Fruit fly (Drosophila melanogaster) whole organism, embryonic: ENCODE results near the gene Bmcp.
A peak's percentile ranks its signal among the peaks of the same experiment; 100 is the strongest.

ENCODE experiments used
- Adf1 ChIP-seq: fragments of 200-800 bp; sonication (Bioruptor generic); IDR thresholded peaks from 2 replicates; pipeline ENCODE4 v1.3.6; 2022; ENCODE audit warnings: missing biosample characterization, missing genetic modification characterization
- Awh ChIP-seq: fragments of 200-800 bp; sonication (Bioruptor generic); IDR thresholded peaks from 2 replicates; pipeline ENCODE4, ENCODE4 v1.3.6; 2022; ENCODE audit warnings: missing biosample characterization, missing genetic modification characterization
- CG1024 ChIP-seq: fragments of 200-800 bp; sonication (Bioruptor generic); IDR thresholded peaks from 2 replicates; pipeline ENCODE4 v1.3.6; 2022; ENCODE audit warnings: missing biosample characterization, missing genetic modification characterization
- CG10431 ChIP-seq: fragments of 200-800 bp; sonication (Bioruptor generic); optimal IDR thresholded peaks from 3 replicates; lab custom pipeline; 2018; ENCODE audit warnings: missing biosample characterization, mild to moderate bottlenecking, missing genetic modification characterization
- CG10543 ChIP-seq: fragments of 200-800 bp; sonication (Bioruptor generic); optimal IDR thresholded peaks from 3 replicates; lab custom pipeline; 2017; ENCODE audit warnings: missing biosample characterization, mild to moderate bottlenecking, missing genetic modification characterization, moderate library complexity
- CG10979 ChIP-seq: fragments of 200-800 bp; sonication (Bioruptor generic); optimal IDR thresholded peaks from 2 replicates; lab custom pipeline; 2018; ENCODE audit warnings: missing biosample characterization, mild to moderate bottlenecking, missing genetic modification characterization, moderate library complexity
- CG12071 ChIP-seq: fragments of 200-800 bp; sonication (Bioruptor generic); optimal IDR thresholded peaks from 3 replicates; lab custom pipeline; 2018; ENCODE audit warnings: missing biosample characterization, mild to moderate bottlenecking, missing genetic modification characterization
- CG12769 ChIP-seq: fragments of 200-800 bp; sonication (Bioruptor generic); optimal IDR thresholded peaks from 2 replicates; lab custom pipeline; 2019; ENCODE audit warnings: missing biosample characterization, mild to moderate bottlenecking, missing genetic modification characterization, moderate library complexity
- CG13296 ChIP-seq: fragments of 200-800 bp; sonication (Bioruptor generic); optimal IDR thresholded peaks from 3 replicates; lab custom pipeline; 2018; ENCODE audit warnings: missing biosample characterization, mild to moderate bottlenecking, missing genetic modification characterization
- CG13894 ChIP-seq: fragments of 200-800 bp; sonication (Bioruptor generic); optimal IDR thresholded peaks from 3 replicates; lab custom pipeline; 2018; ENCODE audit warnings: missing biosample characterization, mild to moderate bottlenecking, missing genetic modification characterization, moderate library complexity
- CG17186 ChIP-seq: fragments of 200-800 bp; sonication (Bioruptor generic); optimal IDR thresholded peaks from 3 replicates; lab custom pipeline; 2017; ENCODE audit warnings: missing biosample characterization, missing genetic modification reagents, missing genetic modification characterization
- CG1832 ChIP-seq: fragments of 200-800 bp; sonication (Bioruptor generic); optimal IDR thresholded peaks from 2 replicates; lab custom pipeline; 2017; ENCODE audit warnings: missing biosample characterization, mild to moderate bottlenecking, missing genetic modification characterization, inconsistent platforms
- CG18476 ChIP-seq: fragments of 200-800 bp; sonication (Bioruptor generic); optimal IDR thresholded peaks from 2 replicates; lab custom pipeline; 2016; ENCODE audit warnings: missing biosample characterization, mild to moderate bottlenecking, missing genetic modification characterization
- CG30403 ChIP-seq: fragments of 200-800 bp; sonication (Bioruptor generic); optimal IDR thresholded peaks from 3 replicates; lab custom pipeline; 2016; ENCODE audit warnings: missing biosample characterization, missing genetic modification characterization
- CG32767 ChIP-seq: fragments of 200-800 bp; sonication (Bioruptor generic); IDR thresholded peaks from 2 replicates; pipeline ENCODE4 v1.3.6; 2022; ENCODE audit warnings: missing biosample characterization, missing genetic modification characterization
- CG4360 ChIP-seq: fragments of 200-800 bp; sonication (Bioruptor generic); IDR thresholded peaks from 2 replicates; pipeline ENCODE4 v1.3.6; 2022; ENCODE audit warnings: missing biosample characterization, missing genetic modification characterization
- CG6765 ChIP-seq: fragments of 200-800 bp; sonication (Bioruptor generic); optimal IDR thresholded peaks from 3 replicates; lab custom pipeline; 2017; ENCODE audit warnings: missing biosample characterization, mild to moderate bottlenecking, missing genetic modification characterization
- CG7271 ChIP-seq: fragments of 200-800 bp; sonication (Bioruptor generic); optimal IDR thresholded peaks from 2 replicates; lab custom pipeline; 2018; ENCODE audit warnings: missing biosample characterization, mild to moderate bottlenecking, missing genetic modification characterization, moderate library complexity
- CG7357 ChIP-seq: fragments of 200-800 bp; sonication (Bioruptor generic); IDR thresholded peaks from 3 replicates; pipeline ENCODE4 v1.3.6; 2022; ENCODE audit warnings: missing biosample characterization, missing genetic modification characterization
- CG7556 ChIP-seq: fragments of 200-800 bp; sonication (Bioruptor generic); optimal IDR thresholded peaks from 2 replicates; lab custom pipeline; 2017; ENCODE audit warnings: missing biosample characterization, mild to moderate bottlenecking, missing genetic modification characterization
- CG7745 ChIP-seq: fragments of 200-800 bp; sonication (Bioruptor generic); optimal IDR thresholded peaks from 2 replicates; lab custom pipeline; 2018; ENCODE audit warnings: missing biosample characterization, mild to moderate bottlenecking, missing genetic modification characterization, moderate library complexity
- CG9932 ChIP-seq: fragments of 200-800 bp; sonication (Bioruptor generic); IDR thresholded peaks from 2 replicates; pipeline ENCODE4 v1.3.6; 2022; ENCODE audit warnings: missing biosample characterization, missing genetic modification characterization
- Fer3 ChIP-seq: fragments of 200-800 bp; sonication (Bioruptor generic); optimal IDR thresholded peaks from 2 replicates; lab custom pipeline; 2018; ENCODE audit warnings: missing biosample characterization, mild to moderate bottlenecking, missing genetic modification characterization, moderate library complexity
- Max ChIP-seq: fragments of 200-800 bp; sonication (Bioruptor generic); optimal IDR thresholded peaks from 2 replicates; lab custom pipeline; 2016; ENCODE audit warnings: missing biosample characterization, mild to moderate bottlenecking, missing genetic modification characterization
- Med ChIP-seq: fragments of 200-800 bp; sonication (Bioruptor generic); peaks from one replicate; lab custom pipeline; 2016; ENCODE audit warnings: missing biosample characterization, missing genetic modification characterization, mild to moderate bottlenecking, inconsistent platforms, moderate library complexity
- Mes4 ChIP-seq: fragments of 200-800 bp; sonication (Bioruptor generic); optimal IDR thresholded peaks from 2 replicates; lab custom pipeline; 2016; ENCODE audit warnings: missing biosample characterization, missing genetic modification characterization
- Pdp1 ChIP-seq, 2 experiments: fragments of 200-800 bp; sonication (Bioruptor generic); optimal IDR thresholded peaks; 3 replicates each; lab custom pipeline; 2016; ENCODE audit warnings: missing biosample characterization in 2 of 2, missing genetic modification characterization in 2 of 2, mild to moderate bottlenecking in 1 of 2, moderate library complexity in 1 of 2
- Vsx1 ChIP-seq: fragments of 200-800 bp; sonication (Bioruptor generic); optimal IDR thresholded peaks from 2 replicates; lab custom pipeline; 2017; ENCODE audit warnings: missing biosample characterization, mild to moderate bottlenecking, missing genetic modification characterization, missing genetic modification reagents
- ap ChIP-seq: fragments of 200-800 bp; sonication (Bioruptor generic); IDR thresholded peaks from 2 replicates; pipeline ENCODE4 v1.3.6; 2022; ENCODE audit warnings: missing biosample characterization, missing genetic modification characterization
- bigmax ChIP-seq: fragments of 200-800 bp; sonication (Bioruptor generic); optimal IDR thresholded peaks from 2 replicates; lab custom pipeline; 2018; ENCODE audit warnings: missing biosample characterization, mild to moderate bottlenecking, missing genetic modification characterization
- chinmo ChIP-seq: fragments of 200-800 bp; sonication (Bioruptor generic); IDR thresholded peaks from 4 replicates; pipeline ENCODE4 v1.3.6; 2022; ENCODE audit warnings: missing biosample characterization, missing genetic modification characterization; ENCODE audit not compliant: partially characterized antibody
- chn ChIP-seq: fragments of 200-800 bp; sonication (Bioruptor generic); optimal IDR thresholded peaks from 2 replicates; lab custom pipeline; 2016; ENCODE audit warnings: missing biosample characterization, missing genetic modification characterization
- en ChIP-seq: fragments of 200-800 bp; sonication (Bioruptor generic); optimal IDR thresholded peaks from 2 replicates; lab custom pipeline; 2016; ENCODE audit warnings: missing biosample characterization, missing genetic modification characterization
- ewg ChIP-seq: fragments of 200-800 bp; sonication (Bioruptor generic); optimal IDR thresholded peaks from 3 replicates; lab custom pipeline; 2017; ENCODE audit warnings: mild to moderate bottlenecking, missing biosample characterization, missing genetic modification reagents, missing genetic modification characterization
- exex ChIP-seq: fragments of 200-800 bp; sonication (Bioruptor generic); optimal IDR thresholded peaks from 4 replicates; lab custom pipeline; 2018; ENCODE audit warnings: missing biosample characterization, mild to moderate bottlenecking, missing genetic modification characterization, moderate library complexity
- jing ChIP-seq: fragments of 200-800 bp; sonication (Bioruptor generic); optimal IDR thresholded peaks from 2 replicates; lab custom pipeline; 2018; ENCODE audit warnings: missing biosample characterization, mild to moderate bottlenecking, missing genetic modification characterization
- luna ChIP-seq: fragments of 200-800 bp; sonication (Bioruptor generic); optimal IDR thresholded peaks from 2 replicates; lab custom pipeline; 2016; ENCODE audit warnings: missing biosample characterization, missing genetic modification characterization
- nom ChIP-seq: fragments of 200-800 bp; sonication (Bioruptor generic); optimal IDR thresholded peaks from 2 replicates; lab custom pipeline; 2017; ENCODE audit warnings: missing biosample characterization, missing genetic modification characterization, mild to moderate bottlenecking, moderate library complexity, missing genetic modification reagents
- onecut ChIP-seq: fragments of 200-800 bp; sonication (Bioruptor generic); IDR thresholded peaks from 2 replicates; pipeline ENCODE4 v1.3.6; 2022; ENCODE audit warnings: missing biosample characterization, missing genetic modification characterization
- otp ChIP-seq: fragments of 200-800 bp; sonication (Bioruptor generic); IDR thresholded peaks from 3 replicates; pipeline ENCODE4, ENCODE4 v1.3.6; 2022; ENCODE audit warnings: missing biosample characterization, missing genetic modification characterization
- sd ChIP-seq: fragments of 200-800 bp; sonication (Bioruptor generic); optimal IDR thresholded peaks from 3 replicates; lab custom pipeline; 2018; ENCODE audit warnings: missing biosample characterization, mild to moderate bottlenecking, missing genetic modification characterization, moderate library complexity
- sens ChIP-seq: fragments of 200-800 bp; sonication (Bioruptor generic); peaks from one replicate; lab custom pipeline; 2016; ENCODE audit warnings: missing biosample characterization, missing genetic modification characterization
- sqz ChIP-seq: fragments of 200-800 bp; sonication (Bioruptor generic); optimal IDR thresholded peaks from 3 replicates; lab custom pipeline; 2018; ENCODE audit warnings: missing biosample characterization, mild to moderate bottlenecking, missing genetic modification characterization
- sr ChIP-seq: fragments of 200-800 bp; sonication (Bioruptor generic); IDR thresholded peaks from 3 replicates; pipeline ENCODE4 v1.3.6; 2022; ENCODE audit warnings: missing biosample characterization, missing genetic modification characterization
- tap ChIP-seq: fragments of 200-800 bp; optimal IDR thresholded peaks from 3 replicates; lab custom pipeline; 2019; ENCODE audit warnings: missing biosample characterization, mild to moderate bottlenecking, missing genetic modification characterization, moderate library complexity
- tna ChIP-seq: fragments of 200-800 bp; sonication (Bioruptor generic); IDR thresholded peaks from 2 replicates; pipeline ENCODE4 v1.3.6; 2022; ENCODE audit warnings: missing biosample characterization, missing genetic modification characterization; ENCODE audit not compliant: partially characterized antibody
- vvl ChIP-seq: fragments of 200-800 bp; sonication (Bioruptor generic); IDR thresholded peaks from 2 replicates; pipeline ENCODE4 v1.3.6; 2022; ENCODE audit warnings: missing biosample characterization, missing genetic modification characterization
- zen ChIP-seq: fragments of 200-800 bp; sonication (Bioruptor generic); optimal IDR thresholded peaks from 3 replicates; lab custom pipeline; 2018; ENCODE audit warnings: missing biosample characterization, mild to moderate bottlenecking, missing genetic modification characterization, moderate library complexity

Bmcp gene

dm6 chr3L:11716347-11716746, 4.4 kb upstream of the Bmcp start:
- no peak for TF ChIP-seq CG7357 (GFP tag; lab: Robert Waterston, UW)
- TF ChIP-seq CG10979 (tag; lab: Kevin White, UChicago): no peak
- TF ChIP-seq Max: no peak
- TF ChIP-seq CG1832 (GFP tag; lab: Kevin White, UChicago): no peak
- TF ChIP-seq ap (GFP tag; lab: Robert Waterston, UW): no peak
- no peak for TF ChIP-seq ewg (GFP tag; lab: Kevin White, UChicago)
- TF ChIP-seq jing (GFP tag; lab: Kevin White, UChicago): no peak
- TF ChIP-seq Med (GFP tag; lab: Kevin White, UChicago): peak; percentile 6
- peak; percentile 29 for TF ChIP-seq CG18476
- no peak for TF ChIP-seq otp (GFP tag; lab: Robert Waterston, UW)
- no peak for TF ChIP-seq Adf1 (GFP tag; lab: Robert Waterston, UW)
- TF ChIP-seq CG13894 (tag; lab: Kevin White, UChicago): no peak
- no peak for TF ChIP-seq Fer3 (tag; lab: Kevin White, UChicago)

DNA sequence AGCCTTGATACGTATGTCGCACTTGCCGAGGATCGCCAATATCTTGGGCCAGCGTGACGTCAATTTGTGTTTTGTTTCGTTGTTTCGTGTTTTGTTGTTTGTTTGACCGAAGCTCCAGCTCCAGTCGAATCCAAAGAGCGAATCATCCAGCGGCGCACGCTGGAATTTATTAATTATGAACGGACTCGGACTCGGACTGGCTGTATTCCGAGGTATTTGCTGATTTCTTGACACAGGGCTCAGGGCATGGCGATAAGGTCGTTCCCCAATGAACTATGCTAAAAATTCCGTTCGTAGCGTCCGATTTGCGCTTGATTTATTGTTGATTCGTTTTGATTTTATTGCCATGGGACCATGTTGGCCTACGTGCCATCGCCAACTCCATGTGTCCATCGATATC, 3.8 kb upstream of the Bmcp start:
- no peak for TF ChIP-seq zen (tag; lab: Kevin White, UChicago)
- TF ChIP-seq CG10543 (GFP tag; lab: Kevin White, UChicago): peak; percentile 22
- TF ChIP-seq CG12769 (tag; lab: Kevin White, UChicago): peak; percentile 58
- peak; percentile 95 for TF ChIP-seq sd (tag; lab: Kevin White, UChicago)
- no peak for TF ChIP-seq sens (GFP tag; lab: Kevin White, UChicago)
- peak; percentile 64 for TF ChIP-seq CG13894 (tag; lab: Kevin White, UChicago)
- no peak for TF ChIP-seq tap (tag; lab: Kevin White, UChicago)
- 0 out of 4 replicates have a peak, but pooled peaks have one; percentile 48 for TF ChIP-seq chinmo

- TF ChIP-seq bigmax (GFP tag; lab: Kevin White, UChicago) (no peak), chn (no peak), CG10431 (GFP tag; lab: Kevin White, UChicago) (no peak), sr (no peak), CG12071 (GFP tag; lab: Kevin White, UChicago) (no peak), CG9932 (GFP tag; lab: Robert Waterston, UW) (no peak), luna (GFP tag; lab: Kevin White, UChicago) (no peak), CG30403 (GFP tag; lab: Kevin White, UChicago) (no peak), Mes4 (GFP tag; lab: Kevin White, UChicago) (no peak), CG13296 (GFP tag; lab: Kevin White, UChicago) (no peak), onecut (0 out of 2 replicates have a peak, but pooled peaks have one; percentile 14), CG32767 (GFP tag; lab: Robert Waterston, UW) (no peak), Awh (GFP tag; lab: Robert Waterston, UW) (peak; percentile 53; the same call in 1 of the 2 replicates), tna (no peak), CG1024 (GFP tag; lab: Robert Waterston, UW) (no peak), sqz (GFP tag; lab: Kevin White, UChicago) (no peak), CG7745 (no peak), vvl (peak; percentile 69), CG4360 (GFP tag; lab: Robert Waterston, UW) (no peak), CG6765 (no peak), Pdp1 (GFP tag; optimal IDR thresholded peaks at IDR 0.05; lab: Kevin White, UChicago) (no peak), ap (GFP tag; lab: Robert Waterston, UW) (no peak), otp (GFP tag; lab: Robert Waterston, UW) (no peak), nom (GFP tag; lab: Kevin White, UChicago) (peak; percentile 2), Vsx1 (GFP tag; lab: Kevin White, UChicago) (peak; percentile 35), Med (GFP tag; lab: Kevin White, UChicago) (peak; percentile 46), CG7556 (GFP tag; lab: Kevin White, UChicago) (no peak), exex (tag; lab: Kevin White, UChicago) (no peak), CG17186 (GFP tag; lab: Kevin White, UChicago) (no peak), CG7271 (tag; lab: Kevin White, UChicago) (no peak), en (no peak)
Measured at dm6 chr3L:11717300-11717699, 3.4 kb upstream of the Bmcp start.
